Worm (Caenorhabditis elegans) whole organism, early embryonic: ENCODE data around the gene col-109.

ENCODE experiments used
- F13C5.2 ChIP-seq: sonication (generic microtip); optimal IDR thresholded peaks from 2 replicates; lab custom pipeline; 2017; ENCODE audit warnings: mild to moderate bottlenecking, missing genetic modification characterization, inconsistent platforms, missing compliant biosample characterization
- aly-1 ChIP-seq: sonication (generic microtip); optimal IDR thresholded peaks from 2 replicates; lab custom pipeline; 2016; ENCODE audit warnings: missing genetic modification characterization, missing compliant biosample characterization
- ama-1 ChIP-seq: fragments of 150-350 bp; optimal IDR thresholded peaks from 2 replicates; lab custom pipeline; 2014
- ceh-13 ChIP-seq: fragments of 200-800 bp; sonication (Bioruptor generic); optimal IDR thresholded peaks from 2 replicates; lab custom pipeline; 2018; ENCODE audit warnings: mild to moderate bottlenecking, missing genetic modification characterization, missing compliant biosample characterization
- ets-7 ChIP-seq: sonication (generic microtip); optimal IDR thresholded peaks from 2 replicates; lab custom pipeline; 2016; ENCODE audit warnings: missing genotype, missing genetic modification characterization, missing compliant biosample characterization
- flt-1 ChIP-seq: fragments of 200-800 bp; sonication (Bioruptor generic); IDR thresholded peaks from 2 replicates; pipeline ENCODE4 v1.3.6; 2022; ENCODE audit warnings: missing genetic modification characterization, missing compliant biosample characterization
- hmbx-1 ChIP-seq: sonication (generic microtip); optimal IDR thresholded peaks from 2 replicates; lab custom pipeline; 2016; ENCODE audit warnings: mild to moderate bottlenecking, missing genetic modification characterization, missing compliant biosample characterization
- hmg-4 ChIP-seq: fragments of 200-800 bp; sonication (Bioruptor generic); optimal IDR thresholded peaks from 2 replicates; lab custom pipeline; 2018; ENCODE audit warnings: mild to moderate bottlenecking, missing genetic modification characterization, missing compliant biosample characterization
- pes-1 ChIP-seq: fragments of 200-800 bp; sonication (Bioruptor generic); IDR thresholded peaks from 2 replicates; pipeline ENCODE4 v1.3.6; 2022; ENCODE audit warnings: missing genetic modification reagents, missing genetic modification characterization, missing compliant biosample characterization
- scrt-1 ChIP-seq: fragments of 200-800 bp; sonication (Bioruptor generic); IDR thresholded peaks from 2 replicates; pipeline ENCODE4 v1.3.6; 2022; ENCODE audit warnings: missing genetic modification characterization, missing compliant biosample characterization
- sea-1 ChIP-seq: fragments of 200-800 bp; sonication (Bioruptor generic); conservative IDR thresholded peaks from 2 replicates; pipeline ENCODE4 v1.3.6; 2022; ENCODE audit warnings: missing genetic modification characterization, missing compliant biosample characterization
- tbx-11 ChIP-seq: fragments of 200-800 bp; sonication (Bioruptor generic); IDR thresholded peaks from 2 replicates; pipeline ENCODE4 v1.3.6; 2022; ENCODE audit warnings: missing genetic modification characterization, missing compliant biosample characterization
- tbx-37 ChIP-seq: fragments of 200-800 bp; sonication (Bioruptor generic); conservative IDR thresholded peaks from 2 replicates; pipeline ENCODE4 v1.3.6; 2022; ENCODE audit warnings: missing genetic modification reagents, missing genetic modification characterization, missing compliant biosample characterization
- tra-4 ChIP-seq: sonication (generic microtip); optimal IDR thresholded peaks from 2 replicates; lab custom pipeline; 2017; ENCODE audit warnings: missing genetic modification characterization, missing compliant biosample characterization

DNA sequence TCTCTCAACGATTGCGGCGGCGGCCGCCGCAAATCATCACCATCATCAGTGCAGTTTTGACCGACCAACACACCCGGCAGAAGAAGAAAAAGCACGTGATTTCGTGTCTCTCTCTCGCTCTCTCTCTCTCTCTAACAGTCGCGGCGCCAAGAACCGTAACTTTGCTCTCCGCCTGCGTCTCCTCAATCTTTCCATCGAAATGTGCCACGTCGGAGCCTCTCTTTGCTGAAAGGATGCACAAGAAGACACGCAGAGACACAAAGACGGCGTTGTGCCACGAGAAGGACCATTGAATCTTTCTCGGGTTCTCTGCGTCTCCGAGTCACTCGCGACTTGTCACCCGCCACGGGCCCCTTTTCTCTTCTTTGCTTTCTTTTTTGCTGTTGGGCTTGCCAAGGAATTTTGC, 37.8 kb upstream of the col-109 start:
- TF ChIP-seq tbx-37 (GFP tag; lab: Robert Waterston, UW) (no peak), ama-1 (lab: Kevin White, UChicago) (no peak), hmg-4 (GFP tag; lab: Kevin White, UChicago) (no peak), tbx-11 (no peak), pes-1 (GFP tag; lab: Robert Waterston, UW) (no peak), scrt-1 (GFP tag; lab: Robert Waterston, UW) (no peak), sea-1 (GFP tag; lab: Robert Waterston, UW) (no peak), flt-1 (GFP tag; lab: Robert Waterston, UW) (no peak), ets-7 (tag; lab: Kevin White, UChicago) (no peak), aly-1 (tag; lab: Kevin White, UChicago) (no peak), hmbx-1 (tag; lab: Kevin White, UChicago) (no peak), ceh-13 (GFP tag; lab: Kevin White, UChicago) (no peak), F13C5.2 (tag; lab: Kevin White, UChicago) (no peak), tra-4 (tag; lab: Kevin White, UChicago) (no peak)
